Worm (Caenorhabditis elegans): ENCODE results near the gene Y25C1A.2.

Gene Y25C1A.2

DNA sequence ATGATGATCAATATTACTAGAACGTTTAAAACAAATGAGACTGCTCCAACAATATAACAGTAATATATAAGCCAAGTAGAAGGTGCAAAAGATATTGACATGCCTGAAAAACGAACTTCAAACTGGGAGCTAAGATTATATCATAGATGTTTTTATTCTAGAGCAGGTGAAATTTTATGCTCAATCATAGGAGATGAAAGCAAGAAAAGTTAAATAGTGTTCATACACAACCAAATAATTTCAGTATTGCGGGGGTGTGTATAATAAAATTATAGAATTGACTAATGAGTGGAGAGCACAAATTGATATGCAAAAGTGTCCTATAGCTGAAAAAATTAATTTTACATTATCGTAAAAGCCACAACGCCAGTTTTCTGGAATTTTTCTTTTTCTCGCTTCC, 46.6 kb downstream of the Y25C1A.2 start, which contains the start of gene sri-34:
Gene sri-34, minus strand, starts transcription at position 101 of the 400 bp plus-strand sequence.
- no peak for TF ChIP-seq him-1 (tag; optimal IDR thresholded peaks at IDR 0.05)
- no peak for TF ChIP-seq W03F9.2 (tag; optimal IDR thresholded peaks at IDR 0.05)
- TF ChIP-seq dao-5 (tag; optimal IDR thresholded peaks at IDR 0.05), result no peak
